Worm (Caenorhabditis elegans) whole organism, mixed stage, embryonic: Measurements from ENCODE around the gene T05G5.1.

Source experiments
- ceh-43 ChIP-seq: fragments of 200-800 bp; sonication (Bioruptor generic); optimal IDR thresholded peaks from 2 replicates; lab custom pipeline; 2018; ENCODE audit warnings: mild to moderate bottlenecking, missing genetic modification characterization, moderate library complexity, missing compliant biosample characterization
- ceh-83 ChIP-seq: fragments of 200-800 bp; sonication (Bioruptor generic); optimal IDR thresholded peaks from 2 replicates; lab custom pipeline; 2018; ENCODE audit warnings: mild to moderate bottlenecking, missing genetic modification characterization, missing compliant biosample characterization
- flh-1 ChIP-seq: fragments of 200-800 bp; sonication (Bioruptor generic); optimal IDR thresholded peaks from 2 replicates; lab custom pipeline; 2018; ENCODE audit warnings: mild to moderate bottlenecking, missing genetic modification characterization, moderate library complexity, missing compliant biosample characterization
- lin-13 ChIP-seq: fragments of 150-350 bp; optimal IDR thresholded peaks from 2 replicates; lab custom pipeline; 2014; ENCODE audit warnings: missing biosample characterization, missing genetic modification characterization
- mep-1 ChIP-seq: fragments of 150-350 bp; optimal IDR thresholded peaks from 2 replicates; lab custom pipeline; 2017; ENCODE audit warnings: missing biosample characterization, missing genetic modification reagents, missing genetic modification characterization, inconsistent platforms
- nhr-237 ChIP-seq: fragments of 150-350 bp; optimal IDR thresholded peaks from 2 replicates; lab custom pipeline; 2014; ENCODE audit warnings: missing biosample characterization, missing genetic modification characterization
- nhr-76 ChIP-seq: sonication (generic microtip); optimal IDR thresholded peaks from 2 replicates; lab custom pipeline; 2017; ENCODE audit warnings: missing biosample characterization, missing genetic modification characterization
- pha-4 ChIP-seq: fragments of 150-350 bp; optimal IDR thresholded peaks from 2 replicates; lab custom pipeline; 2018; ENCODE audit warnings: missing biosample characterization, missing genetic modification reagents, missing genetic modification characterization
- snpc-4 ChIP-seq: fragments of 150-350 bp; optimal IDR thresholded peaks from 2 replicates; lab custom pipeline; 2014; ENCODE audit warnings: missing biosample characterization, missing genetic modification characterization
- sptf-1 ChIP-seq: sonication (generic microtip); optimal IDR thresholded peaks from 2 replicates; lab custom pipeline; 2017; ENCODE audit warnings: mild to moderate bottlenecking, missing genetic modification characterization, moderate library complexity, missing compliant biosample characterization
- unc-39 ChIP-seq: fragments of 150-350 bp; optimal IDR thresholded peaks from 2 replicates; lab custom pipeline; 2014; ENCODE audit warnings: missing biosample characterization, missing genetic modification characterization
- ztf-11 ChIP-seq: fragments of 150-350 bp; optimal IDR thresholded peaks from 2 replicates; lab custom pipeline; 2014; ENCODE audit warnings: missing biosample characterization, missing genetic modification characterization

ce11 chrIII:9767095-9767494 is 24.0 kb upstream of the T05G5.1 start:
- no peak for TF ChIP-seq sptf-1 (tag; lab: Kevin White, UChicago)
- TF ChIP-seq snpc-4, result no peak
- TF ChIP-seq flh-1 (GFP tag; lab: Kevin White, UChicago), result no peak
- no peak for TF ChIP-seq ceh-83
- no peak for TF ChIP-seq ceh-43 (GFP tag; lab: Kevin White, UChicago)
- TF ChIP-seq pha-4 (tag; lab: Kevin White, UChicago), result no peak
- TF ChIP-seq ztf-11 (tag; lab: Kevin White, UChicago), result no peak
- TF ChIP-seq nhr-237 (tag; lab: Kevin White, UChicago), result no peak
- TF ChIP-seq mep-1 (tag; lab: Kevin White, UChicago), result no peak
- no peak for TF ChIP-seq nhr-76 (tag; lab: Kevin White, UChicago)
- no peak for TF ChIP-seq lin-13 (tag; lab: Kevin White, UChicago)
- TF ChIP-seq unc-39 (tag; lab: Kevin White, UChicago), result no peak
